Worm (Caenorhabditis elegans) whole organism, L4 larva: ENCODE data around the gene ceh-74.

Experiments
- F10B5.3 ChIP-seq: sonication (generic microtip); optimal IDR thresholded peaks from 2 replicates; lab custom pipeline; 2016; ENCODE audit warnings: mild to moderate bottlenecking, missing genetic modification characterization, missing compliant biosample characterization
- F44E2.7 ChIP-seq: fragments of 200-800 bp; sonication (Bioruptor generic); IDR thresholded peaks from 2 replicates; pipeline ENCODE4 v2.1.2; 2022; ENCODE audit warnings: missing genetic modification characterization, missing compliant biosample characterization
- Y105C5A.15 ChIP-seq: fragments of 200-800 bp; sonication (Bioruptor generic); IDR thresholded peaks from 2 replicates; pipeline ENCODE4 v1.3.6; 2022; ENCODE audit warnings: missing genetic modification characterization, missing compliant biosample characterization
- ceh-44 ChIP-seq: fragments of 200-800 bp; sonication (Bioruptor generic); IDR thresholded peaks from 2 replicates; pipeline ENCODE4 v1.3.6; 2022; ENCODE audit warnings: missing genetic modification reagents, missing genetic modification characterization, missing compliant biosample characterization
- ceh-82 ChIP-seq: sonication (generic microtip); optimal IDR thresholded peaks from 2 replicates; lab custom pipeline; 2017; ENCODE audit warnings: missing biosample characterization, missing genetic modification characterization
- daf-16 ChIP-seq, 3 experiments: sonication (generic microtip); optimal IDR thresholded peaks; 2 replicates each; lab custom pipeline; 2016 to 2017; ENCODE audit warnings: missing genetic modification characterization in 3 of 3, missing genetic modification reagents in 3 of 3, mild to moderate bottlenecking in 2 of 3, missing compliant biosample characterization in 2 of 3, missing biosample characterization in 1 of 3, moderate library complexity in 1 of 3
- daf-19 ChIP-seq: fragments of 200-800 bp; sonication (Bioruptor generic); conservative IDR thresholded peaks from 2 replicates; pipeline ENCODE4 v1.3.6; 2022; ENCODE audit warnings: missing genetic modification characterization, missing compliant biosample characterization
- dmd-6 ChIP-seq: fragments of 200-800 bp; sonication (Bioruptor generic); IDR thresholded peaks from 2 replicates; pipeline ENCODE4 v1.3.6; 2022; ENCODE audit warnings: missing genetic modification reagents, missing genetic modification characterization, missing compliant biosample characterization
- duxl-1 ChIP-seq: sonication (generic microtip); optimal IDR thresholded peaks from 2 replicates; lab custom pipeline; 2016; ENCODE audit warnings: mild to moderate bottlenecking, missing genetic modification characterization, moderate library complexity, missing compliant biosample characterization; ENCODE audit not compliant: poor library complexity
- dve-1 ChIP-seq: sonication (generic microtip); optimal IDR thresholded peaks from 2 replicates; lab custom pipeline; 2017; ENCODE audit warnings: antibody characterized with exemption, mild to moderate bottlenecking, missing genetic modification characterization, missing compliant biosample characterization; ENCODE audit not compliant: insufficient read depth
- egl-43 ChIP-seq: fragments of 200-800 bp; sonication (Bioruptor generic); IDR thresholded peaks from 2 replicates; pipeline ENCODE4 v1.3.6; 2022; ENCODE audit warnings: missing genetic modification reagents, missing genetic modification characterization, missing compliant biosample characterization
- hlh-11 ChIP-seq: fragments of 200-800 bp; sonication (Bioruptor generic); optimal IDR thresholded peaks from 2 replicates; lab custom pipeline; 2018; ENCODE audit warnings: mild to moderate bottlenecking, missing genetic modification characterization, missing compliant biosample characterization
- hlh-30 ChIP-seq: sonication (generic microtip); optimal IDR thresholded peaks from 2 replicates; lab custom pipeline; 2017; ENCODE audit warnings: antibody characterized with exemption, mild to moderate bottlenecking, missing genetic modification characterization, missing compliant biosample characterization; ENCODE audit not compliant: insufficient read depth
- hmg-1.1 ChIP-seq: fragments of 200-800 bp; sonication (Bioruptor generic); IDR thresholded peaks from 2 replicates; pipeline ENCODE4 v1.3.6; 2022; ENCODE audit warnings: missing genetic modification reagents, missing genetic modification characterization, missing compliant biosample characterization
- jun-1 ChIP-seq: fragments of 150-350 bp; optimal IDR thresholded peaks from 2 replicates; lab custom pipeline; 2014; ENCODE audit warnings: missing biosample characterization, missing genetic modification reagents, missing genetic modification characterization
- lin-1 ChIP-seq: fragments of 200-800 bp; sonication (Bioruptor generic); IDR thresholded peaks from 2 replicates; pipeline ENCODE4 v1.3.6; 2022; ENCODE audit warnings: missing genetic modification reagents, missing genetic modification characterization, missing compliant biosample characterization
- lin-38 ChIP-seq: fragments of 200-800 bp; sonication (Bioruptor generic); IDR thresholded peaks from 2 replicates; pipeline ENCODE4 v1.3.6; 2022; ENCODE audit warnings: missing genetic modification reagents, missing genetic modification characterization, missing compliant biosample characterization
- lin-39 ChIP-seq: fragments of 150-350 bp; optimal IDR thresholded peaks from 2 replicates; lab custom pipeline; 2014; ENCODE audit warnings: missing biosample characterization, missing genetic modification reagents, missing genetic modification characterization
- mep-1 ChIP-seq: fragments of 150-350 bp; sonication (generic microtip); optimal IDR thresholded peaks from 3 replicates; lab custom pipeline; 2014; ENCODE audit warnings: missing biosample characterization, missing genetic modification characterization
- mxl-2 ChIP-seq: fragments of 200-800 bp; sonication (Bioruptor generic); conservative IDR thresholded peaks from 2 replicates; pipeline ENCODE4 v1.3.6; 2022; ENCODE audit warnings: missing genetic modification reagents, missing genetic modification characterization, missing compliant biosample characterization
- mxl-3 ChIP-seq: fragments of 200-800 bp; sonication (Bioruptor generic); optimal IDR thresholded peaks from 2 replicates; lab custom pipeline; 2018; ENCODE audit warnings: mild to moderate bottlenecking, missing genetic modification characterization, missing compliant biosample characterization
- nhr-10 ChIP-seq: fragments of 150-350 bp; optimal IDR thresholded peaks from 2 replicates; lab custom pipeline; 2014; ENCODE audit warnings: missing biosample characterization, missing genetic modification characterization
- nhr-102 ChIP-seq: sonication (generic microtip); optimal IDR thresholded peaks from 2 replicates; lab custom pipeline; 2016; ENCODE audit warnings: mild to moderate bottlenecking, missing genetic modification characterization, moderate library complexity, missing compliant biosample characterization
- nhr-11 ChIP-seq: fragments of 150-350 bp; optimal IDR thresholded peaks from 2 replicates; lab custom pipeline; 2014; ENCODE audit warnings: missing biosample characterization, missing genetic modification characterization
- nhr-111 ChIP-seq: fragments of 200-800 bp; sonication (Bioruptor generic); optimal IDR thresholded peaks from 2 replicates; lab custom pipeline; 2018; ENCODE audit warnings: mild to moderate bottlenecking, missing genetic modification characterization, missing compliant biosample characterization
- nhr-237 ChIP-seq: sonication (generic microtip); optimal IDR thresholded peaks from 2 replicates; lab custom pipeline; 2017; ENCODE audit warnings: missing biosample characterization, missing genetic modification characterization
- nhr-28 ChIP-seq: fragments of 150-350 bp; optimal IDR thresholded peaks from 2 replicates; lab custom pipeline; 2014; ENCODE audit warnings: missing biosample characterization, missing genetic modification characterization
- nhr-77 ChIP-seq: fragments of 150-350 bp; optimal IDR thresholded peaks from 2 replicates; lab custom pipeline; 2014; ENCODE audit warnings: missing biosample characterization, missing genetic modification characterization
- pqm-1 ChIP-seq: sonication (generic microtip); optimal IDR thresholded peaks from 2 replicates; lab custom pipeline; 2017; ENCODE audit warnings: missing biosample characterization, missing genetic modification characterization
- rbr-2 ChIP-seq: sonication (generic microtip); optimal IDR thresholded peaks from 2 replicates; lab custom pipeline; 2016; ENCODE audit warnings: missing genotype, missing genetic modification characterization, missing compliant biosample characterization
- saeg-2 ChIP-seq: fragments of 200-800 bp; sonication (Bioruptor generic); IDR thresholded peaks from 2 replicates; pipeline ENCODE4 v1.3.6; 2022; ENCODE audit warnings: missing genetic modification reagents, missing genetic modification characterization, missing compliant biosample characterization
- snpc-1.2 ChIP-seq: fragments of 200-800 bp; sonication (Bioruptor generic); IDR thresholded peaks from 2 replicates; pipeline ENCODE4 v1.3.6; 2022; ENCODE audit warnings: missing genetic modification reagents, missing genetic modification characterization, missing compliant biosample characterization
- snpc-4 ChIP-seq: fragments of 150-350 bp; optimal IDR thresholded peaks from 2 replicates; lab custom pipeline; 2014; ENCODE audit warnings: missing biosample characterization, missing genetic modification characterization
- spr-1 ChIP-seq: sonication (generic microtip); optimal IDR thresholded peaks from 2 replicates; lab custom pipeline; 2016; ENCODE audit warnings: mild to moderate bottlenecking, missing genetic modification characterization, missing compliant biosample characterization
- unc-62 ChIP-seq, 3 experiments: fragments of 150-350 bp in 1 of 3; sonication (generic microtip); optimal IDR thresholded peaks in 2 of 3; peaks in 1 of 3; 1 replicate in 1 of 3; 2 replicates in 2 of 3; lab custom pipeline; 2014 to 2017; ENCODE audit warnings: missing biosample characterization in 3 of 3, missing genetic modification characterization in 3 of 3, missing genetic modification reagents in 3 of 3, missing genotype in 1 of 3
- zag-1 ChIP-seq: fragments of 150-350 bp; optimal IDR thresholded peaks from 2 replicates; lab custom pipeline; 2014; ENCODE audit warnings: missing biosample characterization, missing genetic modification characterization
- zfp-3 ChIP-seq: fragments of 200-800 bp; sonication (Bioruptor generic); conservative IDR thresholded peaks from 2 replicates; pipeline ENCODE4 v1.3.6; 2022; ENCODE audit warnings: missing genetic modification reagents, missing genetic modification characterization, missing compliant biosample characterization

Gene ceh-74

ce11 chrV:14153615-14154014 lies 24.3 kb upstream of the ceh-74 start:
- TF ChIP-seq hlh-11 (tag; lab: Kevin White, UChicago) (peak; percentile 14), nhr-11 (tag; lab: Kevin White, UChicago) (peak; percentile 19), nhr-111 (GFP tag; lab: Kevin White, UChicago) (no peak)

- TF ChIP-seq ceh-44 (GFP tag; lab: Robert Waterston, UW), result no peak
- TF ChIP-seq unc-62 (GFP tag; optimal IDR thresholded peaks at IDR 0.05 in 1 of 2; lab: Kevin White, UChicago), result peak in 1 of 2 experiments; percentile 64
- no peak for TF ChIP-seq unc-62 (tag; optimal IDR thresholded peaks at IDR 0.05; lab: Kevin White, UChicago)
- no peak for TF ChIP-seq hmg-1.1 (GFP tag; lab: Robert Waterston, UW)
- no peak for TF ChIP-seq mep-1
- TF ChIP-seq, all 104 proteins: peak for 1
Measured at ce11 chrV:14156468-14156867, 21.4 kb upstream of the ceh-74 start, which contains the start of gene AH10.2. AH10.2 (plus strand) TSS chrV:14156768.

ce11 chrV:14160698-14161097 lies 17.2 kb upstream of the ceh-74 start, which contains the start of gene cest-1.2:
cest-1.2 (minus strand) TSS chrV:14160862.
- TF ChIP-seq mxl-2 (GFP tag; lab: Robert Waterston, UW), result no peak
- TF ChIP-seq dmd-6, result 0 out of 2 replicates have a peak, but pooled peaks have one; percentile 17
- TF ChIP-seq nhr-77 (tag; lab: Kevin White, UChicago), result peak; percentile 10
- TF ChIP-seq lin-38 (GFP tag; lab: Robert Waterston, UW), result no peak
- TF ChIP-seq pqm-1 (tag; lab: Kevin White, UChicago), result peak; percentile 48
- no peak for TF ChIP-seq ceh-82
- no peak for TF ChIP-seq daf-16 (GFP tag; optimal IDR thresholded peaks at IDR 0.05; lab: Kevin White, UChicago)
- TF ChIP-seq daf-16 (tag; optimal IDR thresholded peaks at IDR 0.05; lab: Kevin White, UChicago), result peak; percentile 66
- TF ChIP-seq Y105C5A.15, result no peak
- TF ChIP-seq rbr-2 (tag; lab: Kevin White, UChicago), result no peak
- TF ChIP-seq hlh-30 (tag; lab: Kevin White, UChicago), result peak; percentile 1
- TF ChIP-seq lin-1 (GFP tag; lab: Robert Waterston, UW), result no peak
- TF ChIP-seq dve-1 (tag; lab: Kevin White, UChicago), result peak; percentile 12
- TF ChIP-seq nhr-28, result peak; percentile 59

- no peak for TF ChIP-seq zfp-3
- TF ChIP-seq dve-1 (tag; lab: Kevin White, UChicago), result peak; percentile 58
- TF ChIP-seq nhr-237 (tag; lab: Kevin White, UChicago), result no peak
- no peak for TF ChIP-seq daf-19
- no peak for TF ChIP-seq jun-1 (tag; lab: Kevin White, UChicago)
- no peak for TF ChIP-seq zag-1 (tag; lab: Kevin White, UChicago)
- no peak for TF ChIP-seq duxl-1 (tag; lab: Kevin White, UChicago)
- TF ChIP-seq daf-16 (GFP tag; optimal IDR thresholded peaks at IDR 0.05; lab: Kevin White, UChicago), result no peak
- peak; percentile 33 for TF ChIP-seq daf-16 (tag; optimal IDR thresholded peaks at IDR 0.05; lab: Kevin White, UChicago)
- TF ChIP-seq nhr-28, result peak; percentile 65
- TF ChIP-seq saeg-2 (GFP tag; lab: Robert Waterston, UW), result no peak
- TF ChIP-seq F44E2.7 (GFP tag; lab: Robert Waterston, UW), result no peak
Measured at ce11 chrV:14162959-14163548, 14.8 kb upstream of the ceh-74 start, which contains the start of gene srd-26. srd-26 (minus strand) TSS chrV:14163009.

ce11 chrV:14165745-14166144 lies 12.1 kb upstream of the ceh-74 start:
- TF ChIP-seq daf-16 (GFP tag; optimal IDR thresholded peaks at IDR 0.05; lab: Kevin White, UChicago), result no peak
- TF ChIP-seq daf-16 (tag; optimal IDR thresholded peaks at IDR 0.05; lab: Kevin White, UChicago), result peak; percentile 95
- TF ChIP-seq F10B5.3 (tag; lab: Kevin White, UChicago), result no peak
- TF ChIP-seq rbr-2 (tag; lab: Kevin White, UChicago), result no peak
- no peak for TF ChIP-seq mxl-3 (GFP tag; lab: Kevin White, UChicago)
- no peak for TF ChIP-seq saeg-2 (GFP tag; lab: Robert Waterston, UW)
- TF ChIP-seq egl-43 (GFP tag; lab: Robert Waterston, UW), result no peak
- TF ChIP-seq snpc-4 (tag; lab: Kevin White, UChicago), result no peak
- no peak for TF ChIP-seq lin-38 (GFP tag; lab: Robert Waterston, UW)
- no peak for TF ChIP-seq spr-1
- TF ChIP-seq nhr-10 (tag; lab: Kevin White, UChicago), result no peak
- TF ChIP-seq nhr-28, result peak; percentile 42
- TF ChIP-seq dmd-6, result no peak
- no peak for TF ChIP-seq lin-39 (tag; lab: Kevin White, UChicago)
- no peak for TF ChIP-seq snpc-1.2
- TF ChIP-seq ceh-82, result no peak
- no peak for TF ChIP-seq nhr-102
